Worm (Caenorhabditis elegans): ENCODE results near the gene Y105C5A.9.
A peak's percentile ranks its signal among the peaks of the same experiment; 100 is the strongest.
"Not testable (repeated sequence)": the region's sequence is repeated elsewhere in the genome, so short reads cannot be mapped to it uniquely, and the experiment has no call there.

Y105C5A.9 gene

ce11 chrIV:15616971-15617370 lies 14.3 kb upstream of the Y105C5A.9 start, which contains the start of gene Y105C5A.8:
Gene Y105C5A.8, minus strand, starts transcription at chrIV:15617071.
- TF ChIP-seq nhr-71 (tag; optimal IDR thresholded peaks at IDR 0.05), result no peak
- TF ChIP-seq vab-15 (tag; optimal IDR thresholded peaks at IDR 0.05), result no peak
- no peak for TF ChIP-seq ceh-63 (GFP tag; optimal IDR thresholded peaks at IDR 0.05)
- no peak for TF ChIP-seq jun-1 (tag; optimal IDR thresholded peaks at IDR 0.05)
- TF ChIP-seq fos-1 (tag; optimal IDR thresholded peaks at IDR 0.05), result no peak
- no peak for TF ChIP-seq C16A3.4 (tag; optimal IDR thresholded peaks at IDR 0.05)
- no peak for TF ChIP-seq C34B4.2 (tag; optimal IDR thresholded peaks at IDR 0.05)
- no peak for TF ChIP-seq rnt-1 (tag; optimal IDR thresholded peaks at IDR 0.05)
- TF ChIP-seq ztf-4 (tag; optimal IDR thresholded peaks at IDR 0.05), result no peak
- no peak for TF ChIP-seq lsy-2 (tag; optimal IDR thresholded peaks at IDR 0.05)
- no peak for TF ChIP-seq unc-86 (tag; optimal IDR thresholded peaks at IDR 0.05)
- TF ChIP-seq ets-5 (GFP tag; IDR thresholded peaks at IDR 0.05), result no peak

- TF ChIP-seq ceh-63 (GFP tag; optimal IDR thresholded peaks at IDR 0.05), result no peak
- no peak for TF ChIP-seq ces-1 (GFP tag; optimal IDR thresholded peaks at IDR 0.05)
- no peak for TF ChIP-seq efl-3 (GFP tag; optimal IDR thresholded peaks at IDR 0.05)
- TF ChIP-seq alr-1 (tag; optimal IDR thresholded peaks at IDR 0.05; ENCODE audit: borderline replicate concordance), result no peak
- peak; percentile 87 for TF ChIP-seq nhr-85 (tag)
- TF ChIP-seq nhr-20 (tag; optimal IDR thresholded peaks at IDR 0.05), result peak; percentile 50
- TF ChIP-seq elt-3 (tag; optimal IDR thresholded peaks at IDR 0.05), result peak in 1 of 6 experiments; percentile 36
- TF ChIP-seq ceh-82 (tag; optimal IDR thresholded peaks at IDR 0.05), result no peak
- TF ChIP-seq blmp-1 (tag; optimal IDR thresholded peaks at IDR 0.05), result peak; percentile 34
- no peak for TF ChIP-seq vab-15 (tag; optimal IDR thresholded peaks at IDR 0.05)
- no peak for TF ChIP-seq fkh-10 (GFP tag; optimal IDR thresholded peaks at IDR 0.05)
- peak; percentile 13 for TF ChIP-seq mep-1 (tag; optimal IDR thresholded peaks at IDR 0.05)
- TF ChIP-seq nhr-84 (tag; optimal IDR thresholded peaks at IDR 0.05), result no peak
- TF ChIP-seq ama-1 (optimal IDR thresholded peaks at IDR 0.05), result no peak
- peak in 1 of 2 experiments; percentile 28 for TF ChIP-seq lsy-2 (tag; optimal IDR thresholded peaks at IDR 0.05)
- TF ChIP-seq tbx-2 (tag; optimal IDR thresholded peaks at IDR 0.05), result no peak
- no peak for TF ChIP-seq mdl-1 (tag; optimal IDR thresholded peaks at IDR 0.05)
- TF ChIP-seq ceh-90 (tag; optimal IDR thresholded peaks at IDR 0.05), result no peak
- TF ChIP-seq nhr-71 (tag; optimal IDR thresholded peaks at IDR 0.05), result no peak
- TF ChIP-seq sptf-1 (tag; optimal IDR thresholded peaks at IDR 0.05), result no peak
- no peak for TF ChIP-seq ceh-8 (GFP tag; optimal IDR thresholded peaks at IDR 0.05)
- TF ChIP-seq swsn-7 (tag; optimal IDR thresholded peaks at IDR 0.05), result no peak
- TF ChIP-seq mef-2 (tag; optimal IDR thresholded peaks at IDR 0.05), result no peak
- no peak for TF ChIP-seq grh-1 (GFP tag; IDR thresholded peaks at IDR 0.05)
- TF ChIP-seq skn-1 (tag; optimal IDR thresholded peaks at IDR 0.05), result no peak
- no peak for TF ChIP-seq rnt-1 (tag; optimal IDR thresholded peaks at IDR 0.05)
- no peak for TF ChIP-seq unc-86 (tag; optimal IDR thresholded peaks at IDR 0.05)
- TF ChIP-seq C34B4.2 (tag; optimal IDR thresholded peaks at IDR 0.05), result no peak
- TF ChIP-seq nhr-237 (tag; optimal IDR thresholded peaks at IDR 0.05), result no peak
These were observed 13.7 kb upstream of the Y105C5A.9 start for ce11 chrIV:15617667-15618066.

ce11 chrIV:15634240-15634789 lies 3.0 kb downstream of the Y105C5A.9 start, which contains the start of gene Y105C5A.1274:
Gene Y105C5A.1274, plus strand, starts transcription at chrIV:15634739.
- TF ChIP-seq lsy-2 (tag; optimal IDR thresholded peaks at IDR 0.05), result peak in 1 of 2 experiments; percentile 33

- TF ChIP-seq nhr-28, aly-2, sox-4 (tag; optimal IDR thresholded peaks at IDR 0.05): not testable (repeated sequence)
These were observed 4.1 kb downstream of the Y105C5A.9 start, which contains the start of gene Y105C5A.10 for ce11 chrIV:15635462-15635861. Gene Y105C5A.10, plus strand, starts transcription at chrIV:15635762.
